Worm (Caenorhabditis elegans): Measurements from ENCODE around the gene zfp-1.

ce11 chrIII:8792251-8792650, 916 bp downstream of the zfp-1 start, which contains the start of gene ztf-1:
- TF ChIP-seq lin-13 (tag; optimal IDR thresholded peaks at IDR 0.05) = no peak
- no peak for TF ChIP-seq mep-1 (tag; optimal IDR thresholded peaks at IDR 0.05)
- no peak for TF ChIP-seq unc-62 (GFP tag; optimal IDR thresholded peaks at IDR 0.05)
